Fruit fly (Drosophila melanogaster) whole organism: ENCODE data around the gene CG32006.

Source experiments
- CG8478 ChIP-seq: fragments of >200 bp; optimal IDR thresholded peaks from 2 replicates; lab custom pipeline; 2018; ENCODE audit warnings: inconsistent platforms
- Dll ChIP-seq: fragments of >200 bp; optimal IDR thresholded peaks from 2 replicates; lab custom pipeline; 2017
- EcR ChIP-seq, 2 experiments: fragments of >200 bp; optimal IDR thresholded peaks; 2 replicates each; lab custom pipeline; 2017; ENCODE audit warnings: missing biosample characterization in 2 of 2, missing genetic modification characterization in 2 of 2, missing genetic modification reagents in 2 of 2
- pan ChIP-seq: fragments of >200 bp; optimal IDR thresholded peaks from 2 replicates; lab custom pipeline; 2017
- psq ChIP-seq: fragments of >200 bp; optimal IDR thresholded peaks from 2 replicates; lab custom pipeline; 2017
- usp ChIP-seq: fragments of >200 bp; optimal IDR thresholded peaks from 2 replicates; lab custom pipeline; 2017; ENCODE audit warnings: missing biosample characterization, missing genetic modification characterization, mixed read lengths

CG32006 gene

DNA sequence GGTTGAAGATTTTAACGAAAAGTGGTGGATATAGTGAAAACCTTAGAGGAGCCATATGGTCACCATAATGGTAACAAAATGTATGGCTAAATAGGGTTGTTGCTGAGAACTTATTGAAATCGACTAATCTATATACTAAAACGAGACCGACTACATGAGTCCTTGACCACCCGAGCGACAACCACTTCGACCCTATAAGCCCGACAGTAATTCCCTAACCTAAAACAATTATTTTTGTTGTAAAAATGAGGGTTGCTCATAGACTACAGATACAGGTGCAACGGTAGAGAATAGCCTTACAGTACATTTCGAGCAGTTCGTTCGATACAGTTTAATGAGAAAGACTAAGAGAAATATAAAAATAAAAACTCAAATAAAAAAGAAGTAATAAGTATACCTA is at the start of gene CG32006:
TSS of gene CG32006 (plus strand) at position 312 of the 400 bp plus-strand sequence.
- TF ChIP-seq Dll (lab: Kevin White, UChicago) (no peak), usp (GFP tag; lab: Kevin White, UChicago) (no peak), psq (no peak), CG8478 (lab: Kevin White, UChicago) (no peak), pan (no peak), EcR (GFP tag; optimal IDR thresholded peaks at IDR 0.05; lab: Kevin White, UChicago) (no peak)

DNA sequence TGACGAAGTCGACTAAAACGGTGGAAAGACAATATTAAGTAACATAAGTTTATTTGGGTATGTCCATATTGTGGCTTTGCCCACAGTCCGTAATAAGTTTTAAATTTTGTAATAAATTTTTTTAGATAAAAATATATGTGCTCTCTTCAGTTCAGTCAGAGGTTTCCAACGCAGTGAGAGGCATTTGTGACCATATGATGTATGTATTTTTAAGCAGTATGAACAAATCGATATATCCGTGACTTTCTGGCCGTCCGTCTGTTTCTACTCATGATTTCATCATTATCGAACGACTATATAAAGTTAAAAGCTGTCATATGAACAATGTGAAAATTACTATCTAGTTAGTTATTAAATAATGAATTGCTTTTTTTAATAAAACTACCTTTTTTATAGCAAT is 48.4 kb upstream of the CG32006 start:
- TF ChIP-seq EcR (GFP tag; optimal IDR thresholded peaks at IDR 0.05; lab: Kevin White, UChicago), result no peak
- TF ChIP-seq pan, result no peak
- TF ChIP-seq psq, result no peak
- no peak for TF ChIP-seq Dll (lab: Kevin White, UChicago)
- TF ChIP-seq CG8478 (lab: Kevin White, UChicago), result no peak
- no peak for TF ChIP-seq usp (GFP tag; lab: Kevin White, UChicago)

DNA sequence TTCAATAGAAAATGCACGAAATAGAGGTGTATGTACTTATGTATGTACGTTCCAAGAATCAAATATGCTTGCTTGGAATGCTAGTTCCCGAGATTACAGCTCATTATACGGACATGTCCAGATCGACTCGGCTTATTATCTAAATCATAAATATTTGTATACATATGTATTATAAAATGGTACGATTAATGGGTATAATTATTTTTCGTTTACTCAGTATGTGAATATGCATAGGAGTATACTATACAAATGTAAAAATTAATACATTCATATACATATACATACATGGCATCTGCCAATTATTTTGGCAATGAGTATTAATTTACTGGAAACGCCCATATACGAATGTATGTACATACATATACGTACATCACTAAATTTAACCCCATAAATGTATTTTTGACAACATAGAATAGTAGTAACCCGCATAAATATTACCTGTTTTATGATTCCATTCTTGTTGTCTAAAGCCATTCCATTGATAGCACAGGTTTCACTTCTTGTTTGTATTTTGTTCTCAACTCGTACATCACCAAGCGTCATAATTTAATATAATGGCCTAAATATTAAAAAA is 21.6 kb upstream of the CG32006 start:
- TF ChIP-seq usp (GFP tag; lab: Kevin White, UChicago) (no peak), psq (no peak), CG8478 (lab: Kevin White, UChicago) (no peak), pan (no peak), Dll (lab: Kevin White, UChicago) (no peak), EcR (GFP tag; optimal IDR thresholded peaks at IDR 0.05; lab: Kevin White, UChicago) (no peak)

DNA sequence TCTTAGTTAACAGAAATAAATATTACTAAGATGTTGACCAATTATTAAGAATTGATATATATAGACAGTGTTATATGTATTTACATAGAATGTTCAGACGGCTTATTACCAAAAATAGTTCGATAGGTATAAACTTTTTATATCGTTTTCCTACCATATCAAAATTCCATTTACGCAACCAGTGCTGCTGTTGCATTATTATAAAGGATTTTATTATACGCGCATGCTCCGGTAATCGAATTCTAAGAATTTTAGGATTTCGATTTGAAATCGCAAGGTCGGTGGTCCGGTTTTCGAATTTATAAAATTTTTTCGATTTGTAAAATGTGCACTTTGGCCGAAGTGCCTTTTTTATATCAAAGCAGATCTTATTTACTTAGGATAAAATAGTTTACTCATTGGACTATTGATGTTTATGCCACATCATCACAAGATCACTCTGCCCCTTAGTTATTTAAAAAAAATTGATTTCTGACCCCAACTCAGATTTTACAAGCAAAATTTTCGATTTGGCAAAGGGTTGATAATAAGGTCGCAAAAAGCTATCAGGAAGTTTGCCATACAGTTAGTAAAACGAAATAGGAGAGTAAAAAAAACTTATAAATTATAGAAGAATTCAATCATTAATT is 20.8 kb upstream of the CG32006 start, which contains the start of gene Ank:
TSS of gene Ank (minus strand) at position 206 of the 629 bp plus-strand sequence.
- no peak for TF ChIP-seq usp (GFP tag; lab: Kevin White, UChicago)
- no peak for TF ChIP-seq Dll (lab: Kevin White, UChicago)
- TF ChIP-seq pan, result no peak

DNA sequence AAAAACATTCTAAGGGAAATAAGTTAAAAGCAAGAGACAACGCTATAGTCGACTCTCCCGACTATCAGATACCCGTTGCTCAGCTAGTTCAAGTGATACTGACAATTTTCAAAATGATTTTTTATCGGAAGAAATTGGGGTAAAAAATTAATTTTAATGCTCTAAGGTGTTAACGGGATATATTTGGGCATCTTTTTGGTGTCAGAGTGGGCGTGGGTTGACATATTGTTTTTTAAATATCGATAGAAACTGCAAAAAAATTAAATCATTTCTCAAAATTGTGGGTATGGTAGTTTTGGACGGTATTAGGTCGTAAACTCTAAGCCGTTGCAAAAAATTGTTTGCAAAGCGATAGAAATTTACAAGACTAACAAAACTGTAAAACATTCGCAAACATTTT is 20.0 kb upstream of the CG32006 start:
- no peak for TF ChIP-seq psq
- TF ChIP-seq CG8478 (lab: Kevin White, UChicago), result no peak
- TF ChIP-seq pan, result no peak
- no peak for TF ChIP-seq EcR (GFP tag; optimal IDR thresholded peaks at IDR 0.05; lab: Kevin White, UChicago)
- TF ChIP-seq usp (GFP tag; lab: Kevin White, UChicago), result no peak
- TF ChIP-seq Dll (lab: Kevin White, UChicago), result no peak

DNA sequence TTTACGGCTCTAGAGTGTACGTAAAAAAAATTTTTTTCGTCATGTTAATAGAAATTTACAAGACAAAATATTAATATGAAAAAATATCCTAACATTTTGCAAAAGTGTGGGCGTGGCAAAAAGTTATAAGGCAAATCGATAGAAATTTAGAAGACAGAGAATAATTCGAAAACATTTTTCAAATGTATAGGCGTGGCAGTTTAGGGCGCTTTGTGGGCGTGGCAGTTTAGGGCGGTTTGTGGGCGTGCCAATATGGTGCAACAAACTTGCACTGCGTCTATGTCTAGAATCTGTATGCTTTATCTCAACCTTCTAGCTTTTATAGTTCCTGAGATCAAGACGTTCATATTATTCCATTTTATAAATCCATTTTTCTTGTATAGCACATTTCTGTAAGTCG is 19.6 kb upstream of the CG32006 start:
- TF ChIP-seq Dll (lab: Kevin White, UChicago), result no peak
- TF ChIP-seq CG8478 (lab: Kevin White, UChicago), result no peak
- TF ChIP-seq pan, result no peak
- TF ChIP-seq usp (GFP tag; lab: Kevin White, UChicago), result no peak
- no peak for TF ChIP-seq psq
- no peak for TF ChIP-seq EcR (GFP tag; optimal IDR thresholded peaks at IDR 0.05; lab: Kevin White, UChicago)

DNA sequence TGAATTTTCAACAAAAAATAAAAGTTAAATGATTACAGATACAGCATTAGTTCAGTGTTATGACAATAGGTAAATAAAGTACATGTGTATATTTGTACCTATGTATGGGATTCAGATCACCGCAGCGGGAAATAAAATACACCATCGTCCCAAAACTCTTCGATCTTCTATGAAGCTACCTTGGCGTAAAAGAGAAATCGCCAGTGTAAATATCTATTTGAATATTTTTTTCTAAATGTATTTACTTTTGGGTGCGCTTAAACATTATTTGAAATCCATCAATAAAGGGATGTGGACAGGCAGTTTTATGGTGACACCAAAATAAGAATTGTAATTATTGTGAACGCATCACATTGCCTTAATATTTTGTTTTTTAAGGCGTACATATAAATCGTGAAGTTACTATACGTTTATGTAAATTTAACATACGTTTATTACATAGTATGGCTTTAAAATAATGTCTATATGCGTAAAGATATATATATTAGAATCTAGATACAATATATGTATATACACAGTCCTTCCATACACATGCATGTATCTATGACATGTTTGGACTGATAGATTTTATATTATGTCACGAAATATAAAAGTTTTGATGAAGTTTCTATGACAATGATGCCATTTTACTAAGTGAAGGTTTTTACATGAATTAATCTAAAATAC is 18.5 kb upstream of the CG32006 start, which contains the start of gene anne:
TSS of gene anne (plus strand) at position 263 of the 666 bp plus-strand sequence.
- TF ChIP-seq psq, result no peak
- TF ChIP-seq usp (GFP tag; lab: Kevin White, UChicago), result no peak
- no peak for TF ChIP-seq Dll (lab: Kevin White, UChicago)
- no peak for TF ChIP-seq pan
- TF ChIP-seq CG8478 (lab: Kevin White, UChicago), result no peak
- no peak for TF ChIP-seq EcR (GFP tag; optimal IDR thresholded peaks at IDR 0.05; lab: Kevin White, UChicago)

DNA sequence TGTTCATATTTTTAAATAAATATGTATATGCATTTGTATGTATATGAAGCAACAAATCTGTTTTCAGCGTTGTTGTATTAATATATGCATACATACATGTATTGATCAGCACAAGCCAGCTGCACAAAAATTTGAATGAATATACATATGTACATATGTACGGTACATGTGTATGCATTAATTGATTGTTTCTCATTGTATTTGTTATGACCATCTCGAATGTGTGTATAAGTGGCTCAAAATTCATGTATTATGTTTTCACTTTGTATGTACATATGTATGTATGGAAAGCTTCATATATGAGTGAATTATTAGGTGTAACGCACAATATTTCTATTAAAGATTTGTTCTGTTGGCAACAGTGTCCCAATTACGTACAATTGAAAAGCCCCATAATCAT is 14.6 kb upstream of the CG32006 start:
- no peak for TF ChIP-seq psq
- TF ChIP-seq EcR (GFP tag; optimal IDR thresholded peaks at IDR 0.05; lab: Kevin White, UChicago), result no peak
- TF ChIP-seq CG8478 (lab: Kevin White, UChicago), result no peak
- TF ChIP-seq usp (GFP tag; lab: Kevin White, UChicago), result no peak
- TF ChIP-seq pan, result no peak
- no peak for TF ChIP-seq Dll (lab: Kevin White, UChicago)

DNA sequence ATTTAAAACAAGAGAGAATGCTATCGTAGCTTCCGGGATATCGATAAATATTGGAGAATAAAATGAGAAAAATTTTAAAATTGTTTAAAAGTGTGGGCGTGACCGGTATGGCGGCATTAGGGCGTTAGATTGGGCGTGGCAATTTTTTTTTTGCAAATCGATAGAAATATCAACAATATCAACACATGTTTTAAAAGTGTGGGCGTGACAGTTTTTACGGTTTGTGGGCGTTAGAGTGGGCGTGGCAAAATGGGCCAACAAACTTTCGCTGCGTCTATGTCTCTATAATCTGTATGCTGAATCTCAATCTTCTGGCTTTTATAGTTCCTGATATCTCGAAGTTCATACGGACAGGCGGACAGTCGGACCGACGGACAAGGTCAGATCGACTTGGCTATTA is 1.4 kb upstream of the CG32006 start:
- no peak for TF ChIP-seq Dll (lab: Kevin White, UChicago)
- no peak for TF ChIP-seq usp (GFP tag; lab: Kevin White, UChicago)
- TF ChIP-seq psq, result no peak
- no peak for TF ChIP-seq EcR (GFP tag; optimal IDR thresholded peaks at IDR 0.05; lab: Kevin White, UChicago)
- no peak for TF ChIP-seq pan
- TF ChIP-seq CG8478 (lab: Kevin White, UChicago), result no peak

DNA sequence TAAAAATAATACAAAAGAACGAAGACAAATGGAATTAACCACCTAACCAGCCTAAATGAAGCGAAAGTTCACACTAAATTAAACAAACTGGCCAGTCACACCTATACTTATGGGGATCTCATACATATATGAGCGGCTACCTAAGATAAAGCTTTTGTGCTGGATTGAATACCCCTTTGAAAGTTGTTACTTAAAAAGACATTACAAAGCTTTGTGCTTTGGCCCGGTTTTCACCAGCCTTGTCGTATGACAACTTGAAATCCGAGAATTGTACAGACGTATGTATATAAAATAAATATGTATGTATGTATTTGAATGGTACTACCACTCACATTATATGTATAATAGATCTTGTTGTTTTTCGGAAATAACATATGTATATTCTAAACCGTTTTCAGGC is 5.4 kb downstream of the CG32006 start, which contains the start of gene CG31997:
TSS of gene CG31997 (minus strand) at position 84 of the 400 bp plus-strand sequence.
- TF ChIP-seq psq (no peak), CG8478 (lab: Kevin White, UChicago) (no peak), Dll (lab: Kevin White, UChicago) (no peak), pan (no peak), EcR (GFP tag; optimal IDR thresholded peaks at IDR 0.05; lab: Kevin White, UChicago) (no peak), usp (GFP tag; lab: Kevin White, UChicago) (no peak)

DNA sequence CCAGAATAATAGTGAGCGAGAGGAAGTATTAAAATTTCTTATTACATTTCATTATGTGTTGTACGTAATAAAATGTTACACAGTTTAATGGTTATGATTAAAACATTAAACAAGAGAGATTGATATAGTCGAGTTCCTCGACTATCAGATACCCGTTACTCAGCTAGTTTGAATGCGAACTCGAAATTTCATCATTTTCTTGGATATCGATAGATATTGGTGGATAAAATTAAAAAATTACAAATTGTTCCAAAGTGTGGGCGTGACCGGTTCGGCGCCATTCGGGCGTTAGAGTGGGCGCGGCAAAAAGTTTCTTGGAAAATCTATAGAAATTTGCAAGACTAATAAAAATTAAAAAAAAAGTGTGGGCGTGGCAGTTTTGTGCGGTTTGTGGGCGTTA is 14.6 kb downstream of the CG32006 start:
- TF ChIP-seq psq (no peak), usp (GFP tag; lab: Kevin White, UChicago) (no peak), pan (no peak), Dll (lab: Kevin White, UChicago) (no peak), CG8478 (lab: Kevin White, UChicago) (no peak), EcR (GFP tag; optimal IDR thresholded peaks at IDR 0.05; lab: Kevin White, UChicago) (no peak)

DNA sequence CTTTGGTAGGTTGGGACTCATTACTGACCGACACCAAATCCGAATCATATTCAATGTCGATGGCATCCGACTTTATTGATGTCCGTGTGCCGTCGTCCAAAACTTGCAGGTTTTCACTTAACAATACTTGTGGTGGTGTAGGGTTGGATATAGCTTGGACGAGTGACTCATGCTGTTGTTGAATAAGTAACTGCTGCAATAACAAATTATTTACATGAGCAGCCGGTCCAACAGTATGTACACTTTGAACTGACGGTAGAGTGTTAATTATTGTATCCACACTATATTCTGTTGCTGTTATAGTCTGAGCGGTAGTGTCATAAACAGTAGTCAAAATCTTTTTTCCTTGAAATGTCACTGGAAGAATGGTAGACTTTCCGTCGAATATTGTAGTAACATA is 17.0 kb downstream of the CG32006 start:
- TF ChIP-seq usp (GFP tag; lab: Kevin White, UChicago) (no peak), EcR (GFP tag; optimal IDR thresholded peaks at IDR 0.05; lab: Kevin White, UChicago) (no peak), Dll (lab: Kevin White, UChicago) (no peak), psq (no peak), pan (no peak), CG8478 (lab: Kevin White, UChicago) (no peak)
